Fruit fly (Drosophila melanogaster): ENCODE results near the gene CG42494.

- TF ChIP-seq EcR (GFP tag; optimal IDR thresholded peaks at IDR 0.05) (no peak), fd96Ca (GFP tag; IDR thresholded peaks at IDR 0.05) (no peak), CG12605 (GFP tag; IDR thresholded peaks at IDR 0.05) (no peak), CG13204 (GFP tag; optimal IDR thresholded peaks at IDR 0.05) (no peak), Pif1A (GFP tag; optimal IDR thresholded peaks at IDR 0.05) (no peak)
These were observed 24.7 kb downstream of the CG42494 start, which contains the start of the genes CG32269 and CG32270 for dm6 chr3L:3208895-3209294.

Measured in whole organism, pupa.